Fruit fly (Drosophila melanogaster): ENCODE measurements around the gene Cox10.

Gene Cox10

DNA sequence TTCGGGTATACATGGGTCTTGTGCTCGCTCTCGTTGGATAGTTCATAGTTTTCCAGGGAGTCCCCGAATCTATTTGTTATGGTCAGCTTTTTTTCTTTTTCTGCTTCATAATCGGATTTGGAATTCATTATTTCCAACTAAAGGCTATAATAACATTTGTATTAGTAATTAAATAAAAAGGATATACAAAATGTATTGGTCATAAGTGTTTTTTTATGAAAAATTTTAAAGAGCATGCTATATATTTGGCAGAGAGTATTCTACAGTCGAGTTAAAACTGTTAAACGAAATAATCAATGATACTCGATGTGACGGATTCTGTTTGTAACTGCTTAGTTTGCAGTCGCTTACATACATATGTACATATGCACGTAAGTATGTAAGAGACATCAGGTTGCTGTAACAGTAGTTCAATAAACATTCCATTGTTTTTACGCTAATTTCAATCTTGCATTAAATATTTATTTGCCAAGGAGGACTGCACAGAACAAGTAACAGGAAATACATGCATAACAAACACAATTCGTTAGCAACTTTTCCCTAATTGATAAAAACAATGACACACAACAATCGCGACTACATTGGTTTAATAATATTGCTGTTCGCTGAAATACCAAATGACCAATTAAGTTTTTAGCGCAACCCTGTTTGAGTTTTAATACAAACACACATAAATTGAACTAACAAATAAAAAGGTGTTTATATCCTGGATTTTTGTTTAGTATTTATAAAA is 32.0 kb upstream of the Cox10 start (continued):
- no peak for TF ChIP-seq Side (GFP tag; optimal IDR thresholded peaks at IDR 0.05)
- TF ChIP-seq insv (GFP tag; optimal IDR thresholded peaks at IDR 0.05): no peak
- no peak for TF ChIP-seq pho (GFP tag; optimal IDR thresholded peaks at IDR 0.05)
- no peak for TF ChIP-seq CG17612 (GFP tag; IDR thresholded peaks at IDR 0.05)
- no peak for TF ChIP-seq CG1024 (GFP tag; IDR thresholded peaks at IDR 0.05)
- no peak for TF ChIP-seq wek (GFP tag; optimal IDR thresholded peaks at IDR 0.05)
- TF ChIP-seq gcm (GFP tag; optimal IDR thresholded peaks at IDR 0.05): no peak
- peak; percentile 40 for TF ChIP-seq D19B (GFP tag; optimal IDR thresholded peaks at IDR 0.05)
- TF ChIP-seq E2f1 (GFP tag; IDR thresholded peaks at IDR 0.05): no peak
- TF ChIP-seq CG11093 (GFP tag; IDR thresholded peaks at IDR 0.05): no peak
- peak; percentile 5 for TF ChIP-seq phol (tag; optimal IDR thresholded peaks at IDR 0.05)
- no peak for TF ChIP-seq CG8924 (tag; optimal IDR thresholded peaks at IDR 0.05)
- TF ChIP-seq B-H1 (GFP tag; IDR thresholded peaks at IDR 0.05): no peak
- peak; percentile 8 for TF ChIP-seq CG17568 (GFP tag; optimal IDR thresholded peaks at IDR 0.05)
- no peak for TF ChIP-seq CG4404 (GFP tag; IDR thresholded peaks at IDR 0.05)
- no peak for TF ChIP-seq CG15696 (tag; optimal IDR thresholded peaks at IDR 0.05)
- TF ChIP-seq MTF-1 (GFP tag; optimal IDR thresholded peaks at IDR 0.05; ENCODE audit: borderline replicate concordance): no peak
- no peak for TF ChIP-seq CG1603 (tag; optimal IDR thresholded peaks at IDR 0.05)
- TF ChIP-seq pum (GFP tag; optimal IDR thresholded peaks at IDR 0.05): no peak
- no peak for TF ChIP-seq rib (GFP tag; IDR thresholded peaks at IDR 0.05)
- TF ChIP-seq Lpt (GFP tag; optimal IDR thresholded peaks at IDR 0.05): no peak
- TF ChIP-seq CG3995 (GFP tag; optimal IDR thresholded peaks at IDR 0.05): no peak
- TF ChIP-seq CG31441 (GFP tag; IDR thresholded peaks at IDR 0.05): no peak
- no peak for TF ChIP-seq CG11398 (GFP tag; optimal IDR thresholded peaks at IDR 0.05)
- TF ChIP-seq kah (GFP tag; optimal IDR thresholded peaks at IDR 0.05): no peak
- no peak for TF ChIP-seq CG6689 (GFP tag; IDR thresholded peaks at IDR 0.05)
- no peak for TF ChIP-seq vnd (GFP tag; IDR thresholded peaks at IDR 0.05; ENCODE audit: partially characterized antibody)
- TF ChIP-seq CG2120 (GFP tag; optimal IDR thresholded peaks at IDR 0.05): peak; percentile 0
- no peak for TF ChIP-seq crp (GFP tag; optimal IDR thresholded peaks at IDR 0.05)
- TF ChIP-seq CG13123 (GFP tag; optimal IDR thresholded peaks at IDR 0.05): no peak
- TF ChIP-seq CG11723 (GFP tag; optimal IDR thresholded peaks at IDR 0.05): no peak
- no peak for TF ChIP-seq hkb (optimal IDR thresholded peaks at IDR 0.05)
- 0 out of 2 replicates have a peak, but pooled peaks have one; percentile 13 for TF ChIP-seq hkb (GFP tag; IDR thresholded peaks at IDR 0.05)
- no peak for TF ChIP-seq CG18619 (GFP tag; optimal IDR thresholded peaks at IDR 0.05)
- no peak for TF ChIP-seq ranshi (GFP tag; IDR thresholded peaks at IDR 0.05)
- TF ChIP-seq amos (GFP tag; IDR thresholded peaks at IDR 0.05; ENCODE audit: partially characterized antibody): no peak
- TF ChIP-seq ro (GFP tag; IDR thresholded peaks at IDR 0.05): no peak
- peak; percentile 34 for TF ChIP-seq dmrt99B (tag; optimal IDR thresholded peaks at IDR 0.05)
- no peak for TF ChIP-seq Deaf1 (tag; optimal IDR thresholded peaks at IDR 0.05)
- TF ChIP-seq Ssrp (tag; optimal IDR thresholded peaks at IDR 0.05): peak; percentile 17
- peak; percentile 20 for TF ChIP-seq dmrt11E (tag; optimal IDR thresholded peaks at IDR 0.05)
- peak; percentile 47; the same call in 2 of the 3 replicates for TF ChIP-seq row (GFP tag; IDR thresholded peaks at IDR 0.05)
- peak; percentile 16 for TF ChIP-seq CG17359 (tag; optimal IDR thresholded peaks at IDR 0.05)
- TF ChIP-seq CG1233 (GFP tag; optimal IDR thresholded peaks at IDR 0.05): no peak
- no peak for TF ChIP-seq Dll (GFP tag; IDR thresholded peaks at IDR 0.05; ENCODE audit: partially characterized antibody)
- no peak for TF ChIP-seq CG1832 (GFP tag; optimal IDR thresholded peaks at IDR 0.05)
- no peak for TF ChIP-seq chinmo (GFP tag; IDR thresholded peaks at IDR 0.05; ENCODE audit: partially characterized antibody)
- TF ChIP-seq Mes4 (GFP tag; optimal IDR thresholded peaks at IDR 0.05): no peak
- TF ChIP-seq jigr1 (GFP tag; IDR thresholded peaks at IDR 0.05): no peak
- TF ChIP-seq B-H2 (GFP tag; optimal IDR thresholded peaks at IDR 0.05): no peak

All from whole organism, embryonic.